Worm (Caenorhabditis elegans) whole organism, L2 larva: Measurements from ENCODE around the gene srbc-79.

ENCODE experiments used
- Y55F3AM.14 ChIP-seq: fragments of 200-800 bp; sonication (Bioruptor generic); optimal IDR thresholded peaks from 2 replicates; lab custom pipeline; 2018; ENCODE audit warnings: mild to moderate bottlenecking, missing genetic modification characterization, missing compliant biosample characterization
- aly-2 ChIP-seq: fragments of 150-350 bp; optimal IDR thresholded peaks from 2 replicates; lab custom pipeline; 2014; ENCODE audit warnings: missing biosample characterization, missing genetic modification characterization
- ama-1 ChIP-seq: fragments of 150-350 bp; optimal IDR thresholded peaks from 2 replicates; lab custom pipeline; 2018; ENCODE audit warnings: inconsistent platforms
- ceh-82 ChIP-seq: fragments of 150-350 bp; optimal IDR thresholded peaks from 2 replicates; lab custom pipeline; 2014; ENCODE audit warnings: missing biosample characterization, missing genetic modification characterization
- crh-2 ChIP-seq: sonication (generic microtip); optimal IDR thresholded peaks from 2 replicates; lab custom pipeline; 2017; ENCODE audit warnings: missing biosample characterization, missing genetic modification characterization
- dmd-4 ChIP-seq: sonication (generic microtip); optimal IDR thresholded peaks from 2 replicates; lab custom pipeline; 2017; ENCODE audit warnings: missing biosample characterization, missing genetic modification characterization
- elt-3 ChIP-seq: sonication (generic microtip); optimal IDR thresholded peaks from 2 replicates; lab custom pipeline; 2017; ENCODE audit warnings: missing biosample characterization, missing genetic modification characterization
- lin-39 ChIP-seq: fragments of 150-350 bp; optimal IDR thresholded peaks from 2 replicates; lab custom pipeline; 2014; ENCODE audit warnings: missing biosample characterization, missing genetic modification reagents, missing genetic modification characterization
- mdl-1 ChIP-seq, 2 experiments: fragments of 150-350 bp in 1 of 2; sonication (generic microtip) in 1 of 2; optimal IDR thresholded peaks; 2 replicates each; lab custom pipeline; 2017; ENCODE audit warnings: missing biosample characterization in 2 of 2, missing genetic modification characterization in 2 of 2
- nhr-11 ChIP-seq: fragments of 150-350 bp; optimal IDR thresholded peaks from 2 replicates; lab custom pipeline; 2014; ENCODE audit warnings: missing biosample characterization, missing genetic modification characterization
- sma-9 ChIP-seq, 2 experiments: fragments of 150-350 bp in 1 of 2; sonication (generic microtip) in 1 of 2; optimal IDR thresholded peaks; 2 replicates each; lab custom pipeline; 2014 to 2016; ENCODE audit warnings: missing genetic modification characterization in 2 of 2, mild to moderate bottlenecking in 1 of 2, missing biosample characterization in 1 of 2, missing compliant biosample characterization in 1 of 2, missing genetic modification reagents in 1 of 2, moderate library complexity in 1 of 2
- unc-62 ChIP-seq: fragments of 150-350 bp; optimal IDR thresholded peaks from 2 replicates; lab custom pipeline; 2014; ENCODE audit warnings: missing biosample characterization, missing genetic modification reagents, missing genetic modification characterization
- zag-1 ChIP-seq: fragments of 150-350 bp; optimal IDR thresholded peaks from 2 replicates; lab custom pipeline; 2014; ENCODE audit warnings: missing biosample characterization, missing genetic modification characterization
- ztf-11 ChIP-seq: sonication (generic microtip); optimal IDR thresholded peaks from 2 replicates; lab custom pipeline; 2017; ENCODE audit warnings: missing biosample characterization, missing genetic modification characterization

ce11 chrV:20460808-20461207 is 31.5 kb downstream of the srbc-79 start, which contains the start of gene B0250.18:
- TF ChIP-seq ztf-11 (tag; lab: Kevin White, UChicago), result no peak
- TF ChIP-seq lin-39 (tag; lab: Kevin White, UChicago), result no peak
- TF ChIP-seq zag-1, result no peak
- no peak for TF ChIP-seq nhr-11 (tag; lab: Kevin White, UChicago)
- TF ChIP-seq crh-2 (tag; lab: Kevin White, UChicago), result no peak
- TF ChIP-seq ceh-82 (tag; lab: Kevin White, UChicago), result no peak
- TF ChIP-seq elt-3, result no peak
- TF ChIP-seq ama-1 (lab: Kevin White, UChicago), result no peak
- TF ChIP-seq sma-9 (GFP tag; optimal IDR thresholded peaks at IDR 0.05; lab: Kevin White, UChicago), result no peak
- TF ChIP-seq sma-9 (tag; optimal IDR thresholded peaks at IDR 0.05; lab: Kevin White, UChicago), result no peak
- TF ChIP-seq aly-2 (tag; lab: Kevin White, UChicago), result no peak
- TF ChIP-seq Y55F3AM.14, result no peak
- no peak for TF ChIP-seq dmd-4 (tag; lab: Kevin White, UChicago)
- TF ChIP-seq mdl-1 (tag; optimal IDR thresholded peaks at IDR 0.05; lab: Kevin White, UChicago), result no peak
- TF ChIP-seq unc-62 (GFP tag; lab: Kevin White, UChicago), result no peak
